Worm (Caenorhabditis elegans) whole organism, L3 larva: ENCODE data around the gene Y61A9LA.12.
A peak's percentile ranks its signal among the peaks of the same experiment; 100 is the strongest.

Source experiments
- ZK546.5 ChIP-seq: sonication (generic microtip); optimal IDR thresholded peaks from 2 replicates; lab custom pipeline; 2017; ENCODE audit warnings: missing biosample characterization, missing genetic modification characterization
- ceh-16 ChIP-seq: sonication (generic microtip); optimal IDR thresholded peaks from 2 replicates; lab custom pipeline; 2017; ENCODE audit warnings: missing biosample characterization, missing genetic modification characterization
- ceh-28 ChIP-seq: fragments of 150-350 bp; optimal IDR thresholded peaks from 2 replicates; lab custom pipeline; 2014; ENCODE audit warnings: missing biosample characterization, missing genetic modification reagents, missing genetic modification characterization
- ceh-82 ChIP-seq: fragments of 150-350 bp; optimal IDR thresholded peaks from 2 replicates; lab custom pipeline; 2014; ENCODE audit warnings: missing biosample characterization, missing genetic modification characterization
- daf-12 ChIP-seq: fragments of 150-350 bp; optimal IDR thresholded peaks from 2 replicates; lab custom pipeline; 2014; ENCODE audit warnings: missing biosample characterization, missing genetic modification reagents, missing genetic modification characterization
- egl-27 ChIP-seq: sonication (generic microtip); optimal IDR thresholded peaks from 4 replicates; lab custom pipeline; 2017; ENCODE audit warnings: missing biosample characterization, missing genetic modification reagents, missing genetic modification characterization
- egl-5 ChIP-seq: fragments of 150-350 bp; optimal IDR thresholded peaks from 2 replicates; lab custom pipeline; 2017; ENCODE audit warnings: missing biosample characterization, missing genetic modification reagents, missing genetic modification characterization, inconsistent platforms
- elt-1 ChIP-seq: fragments of 150-350 bp; optimal IDR thresholded peaks from 2 replicates; lab custom pipeline; 2014; ENCODE audit warnings: missing biosample characterization, missing genetic modification characterization
- fos-1 ChIP-seq: fragments of 150-350 bp; optimal IDR thresholded peaks from 2 replicates; lab custom pipeline; 2014; ENCODE audit warnings: missing biosample characterization, missing genetic modification characterization
- hmg-11 ChIP-seq: sonication (generic microtip); optimal IDR thresholded peaks from 2 replicates; lab custom pipeline; 2016; ENCODE audit warnings: missing genetic modification characterization, missing compliant biosample characterization
- lin-15B ChIP-seq: fragments of 150-350 bp; optimal IDR thresholded peaks from 2 replicates; lab custom pipeline; 2014; ENCODE audit warnings: missing biosample characterization, missing genetic modification characterization
- lin-39 ChIP-seq: fragments of 150-350 bp; optimal IDR thresholded peaks from 2 replicates; lab custom pipeline; 2018; ENCODE audit warnings: missing biosample characterization, missing genetic modification reagents, missing genetic modification characterization
- lsy-12 ChIP-seq: sonication (generic microtip); optimal IDR thresholded peaks from 2 replicates; lab custom pipeline; 2016; ENCODE audit warnings: mild to moderate bottlenecking, missing genetic modification characterization, missing compliant biosample characterization
- mdl-1 ChIP-seq: fragments of 150-350 bp; optimal IDR thresholded peaks from 2 replicates; lab custom pipeline; 2014; ENCODE audit warnings: missing biosample characterization, missing genetic modification characterization
- mml-1 ChIP-seq: fragments of 150-350 bp; sonication (generic microtip); optimal IDR thresholded peaks from 3 replicates; lab custom pipeline; 2014; ENCODE audit warnings: missing biosample characterization, missing genetic modification characterization
- nfya-1 ChIP-seq: sonication (generic microtip); optimal IDR thresholded peaks from 2 replicates; lab custom pipeline; 2017; ENCODE audit warnings: missing genetic modification characterization, mild to moderate bottlenecking, missing compliant biosample characterization, antibody characterized with exemption, moderate library complexity; ENCODE audit not compliant: insufficient read depth
- nhr-11 ChIP-seq: fragments of 150-350 bp; optimal IDR thresholded peaks from 2 replicates; lab custom pipeline; 2014; ENCODE audit warnings: missing biosample characterization, missing genetic modification characterization
- nhr-237 ChIP-seq: fragments of 150-350 bp; optimal IDR thresholded peaks from 2 replicates; lab custom pipeline; 2014; ENCODE audit warnings: missing biosample characterization, missing genetic modification characterization
- nhr-28 ChIP-seq: fragments of 150-350 bp; optimal IDR thresholded peaks from 2 replicates; lab custom pipeline; 2014; ENCODE audit warnings: missing biosample characterization, missing genetic modification characterization
- nhr-67 ChIP-seq: fragments of 150-350 bp; optimal IDR thresholded peaks from 2 replicates; lab custom pipeline; 2014; ENCODE audit warnings: missing biosample characterization, missing genetic modification characterization
- nhr-76 ChIP-seq: fragments of 150-350 bp; sonication (generic microtip); optimal IDR thresholded peaks from 5 replicates; lab custom pipeline; 2014; ENCODE audit warnings: missing biosample characterization, missing genetic modification characterization
- nhr-77 ChIP-seq: fragments of 150-350 bp; optimal IDR thresholded peaks from 2 replicates; lab custom pipeline; 2014; ENCODE audit warnings: missing biosample characterization, missing genetic modification characterization
- pqm-1 ChIP-seq: fragments of 150-350 bp; optimal IDR thresholded peaks from 2 replicates; lab custom pipeline; 2017; ENCODE audit warnings: missing biosample characterization, missing genetic modification characterization, inconsistent platforms
- sea-2 ChIP-seq: fragments of 150-350 bp; sonication (generic microtip); optimal IDR thresholded peaks from 4 replicates; lab custom pipeline; 2014; ENCODE audit warnings: missing biosample characterization, missing genetic modification reagents, missing genetic modification characterization
- skn-1 ChIP-seq: fragments of 150-350 bp; optimal IDR thresholded peaks from 2 replicates; lab custom pipeline; 2014; ENCODE audit warnings: missing biosample characterization, missing genetic modification characterization
- tbx-2 ChIP-seq: sonication (generic microtip); optimal IDR thresholded peaks from 2 replicates; lab custom pipeline; 2016; ENCODE audit warnings: mild to moderate bottlenecking, missing genetic modification characterization, missing compliant biosample characterization
- unc-39 ChIP-seq: sonication (generic microtip); optimal IDR thresholded peaks from 4 replicates; lab custom pipeline; 2017; ENCODE audit warnings: missing biosample characterization, missing genetic modification characterization
- unc-62 ChIP-seq: fragments of 150-350 bp; sonication (generic microtip); optimal IDR thresholded peaks from 4 replicates; lab custom pipeline; 2014; ENCODE audit warnings: missing biosample characterization, missing genetic modification reagents, missing genetic modification characterization
- zag-1 ChIP-seq: fragments of 150-350 bp; optimal IDR thresholded peaks from 2 replicates; lab custom pipeline; 2014; ENCODE audit warnings: missing biosample characterization, missing genetic modification characterization
- ztf-11 ChIP-seq: fragments of 150-350 bp; optimal IDR thresholded peaks from 2 replicates; lab custom pipeline; 2014; ENCODE audit warnings: missing biosample characterization, missing genetic modification characterization
- ztf-4 ChIP-seq: fragments of 150-350 bp; optimal IDR thresholded peaks from 2 replicates; lab custom pipeline; 2014; ENCODE audit warnings: missing biosample characterization, missing genetic modification characterization

The Y61A9LA.12 gene

ce11 chrV:4526801-4527425 lies 26.8 kb upstream of the Y61A9LA.12 start:
- no peak for TF ChIP-seq zag-1 (tag; lab: Kevin White, UChicago)
- no peak for TF ChIP-seq tbx-2
- no peak for TF ChIP-seq mml-1 (tag; lab: Kevin White, UChicago)
- no peak for TF ChIP-seq hmg-11 (tag; lab: Kevin White, UChicago)
- no peak for TF ChIP-seq unc-39
- no peak for TF ChIP-seq nfya-1 (tag; lab: Kevin White, UChicago)
- TF ChIP-seq lin-39, result peak; percentile 37

ce11 chrV:4527934-4528333 lies 25.7 kb upstream of the Y61A9LA.12 start:
- TF ChIP-seq egl-5 (tag; lab: Kevin White, UChicago), result no peak
- no peak for TF ChIP-seq mml-1 (tag; lab: Kevin White, UChicago)
- TF ChIP-seq ZK546.5 (tag; lab: Kevin White, UChicago), result no peak
- TF ChIP-seq lsy-12 (tag; lab: Kevin White, UChicago), result no peak
- no peak for TF ChIP-seq ceh-28 (tag; lab: Kevin White, UChicago)
- no peak for TF ChIP-seq unc-39

- TF ChIP-seq ceh-28 (tag; lab: Kevin White, UChicago) (no peak), mdl-1 (tag; lab: Kevin White, UChicago) (no peak), nhr-76 (tag; lab: Kevin White, UChicago) (no peak), tbx-2 (no peak), egl-5 (tag; lab: Kevin White, UChicago) (no peak), daf-12 (no peak), pqm-1 (tag; lab: Kevin White, UChicago) (no peak), ztf-11 (tag; lab: Kevin White, UChicago) (no peak), skn-1 (tag; lab: Kevin White, UChicago) (no peak), lin-15B (tag; lab: Kevin White, UChicago) (no peak), ZK546.5 (tag; lab: Kevin White, UChicago) (no peak)
Observed at ce11 chrV:4535736-4536135, 17.9 kb upstream of the Y61A9LA.12 start.

- TF ChIP-seq fos-1 (tag; lab: Kevin White, UChicago) (no peak), elt-1 (no peak), unc-62 (GFP tag; lab: Kevin White, UChicago) (no peak), ceh-16 (no peak), ztf-4 (tag; lab: Kevin White, UChicago) (no peak), ceh-82 (tag; lab: Kevin White, UChicago) (no peak), sea-2 (GFP tag; lab: Kevin White, UChicago) (no peak), unc-39 (no peak), nfya-1 (tag; lab: Kevin White, UChicago) (peak; percentile 99)
Observed at ce11 chrV:4539855-4540254, 13.8 kb upstream of the Y61A9LA.12 start.

- no peak for TF ChIP-seq nhr-237 (tag; lab: Kevin White, UChicago)
- TF ChIP-seq egl-5 (tag; lab: Kevin White, UChicago), result no peak
- TF ChIP-seq nfya-1 (tag; lab: Kevin White, UChicago), result peak; percentile 90
- no peak for TF ChIP-seq hmg-11 (tag; lab: Kevin White, UChicago)
- TF ChIP-seq nhr-28 (tag; lab: Kevin White, UChicago), result no peak
Observed at ce11 chrV:4546854-4547253, 6.8 kb upstream of the Y61A9LA.12 start.

ce11 chrV:4549191-4549590 lies 4.5 kb upstream of the Y61A9LA.12 start, which contains the start of gene sos-1:
TSS of gene sos-1 (minus strand) at chrV:4549291.
- no peak for TF ChIP-seq nhr-11 (tag; lab: Kevin White, UChicago)
- TF ChIP-seq nhr-67, result no peak
- no peak for TF ChIP-seq ceh-28 (tag; lab: Kevin White, UChicago)
- TF ChIP-seq egl-27 (tag; lab: Kevin White, UChicago), result no peak
- TF ChIP-seq nhr-77 (tag; lab: Kevin White, UChicago), result no peak
